Worm (Caenorhabditis elegans): Measurements from ENCODE around the gene pqn-57.
"Not testable (repeated sequence)": the region's sequence is repeated elsewhere in the genome, so short reads cannot be mapped to it uniquely, and the experiment has no call there.

The pqn-57 gene

DNA sequence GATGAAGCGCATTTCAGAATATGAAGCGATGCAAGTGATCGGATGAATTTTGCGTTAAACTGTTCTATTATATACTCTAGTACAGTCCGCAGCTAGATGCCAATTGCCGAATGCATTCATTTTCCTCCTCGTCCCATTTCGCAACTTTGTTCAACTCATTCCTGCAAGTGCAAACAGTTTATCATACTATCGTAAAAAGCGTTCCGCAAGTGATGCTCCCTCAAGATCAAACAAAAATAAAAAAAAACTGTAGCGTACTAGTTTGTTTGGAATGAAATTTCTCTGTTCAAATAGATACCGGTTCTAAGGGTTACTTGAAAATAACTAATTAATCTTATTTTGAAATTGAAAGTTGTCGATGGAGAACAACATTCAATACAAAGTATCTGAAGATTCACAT is at the start of gene pqn-57:
TSS of gene pqn-57 (minus strand) at position 101 of the 400 bp plus-strand sequence.
- TF ChIP-seq him-1 (tag; optimal IDR thresholded peaks at IDR 0.05) (no peak), dao-5 (tag; optimal IDR thresholded peaks at IDR 0.05) (no peak), W03F9.2 (tag; optimal IDR thresholded peaks at IDR 0.05) (no peak)

ce11 chrX:8368210-8368609 is 47.4 kb upstream of the pqn-57 start:
- TF ChIP-seq dao-5 (tag; optimal IDR thresholded peaks at IDR 0.05) (no peak), him-1 (tag; optimal IDR thresholded peaks at IDR 0.05) (peak; percentile 42), W03F9.2 (tag; optimal IDR thresholded peaks at IDR 0.05) (peak; percentile 62)

DNA sequence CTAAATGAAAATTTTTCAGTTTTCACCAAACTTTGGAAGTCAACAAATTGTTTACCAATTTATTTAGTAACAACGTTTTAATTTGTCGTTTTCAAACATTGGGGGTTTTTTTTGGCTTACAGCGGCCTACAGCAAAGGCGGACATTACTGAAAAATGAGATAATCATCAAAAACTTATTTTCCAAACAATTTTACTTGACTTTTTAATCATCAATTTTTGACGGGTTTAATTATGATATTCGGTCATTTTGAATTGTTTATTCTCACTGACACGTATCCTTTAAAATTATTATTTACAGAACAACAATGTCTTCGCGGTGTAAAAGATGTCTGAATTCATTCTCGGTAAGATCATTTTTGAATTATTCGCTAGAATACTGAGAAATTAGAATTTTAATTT is 46.8 kb upstream of the pqn-57 start, which contains the start of gene F40B5.2:
TSS of gene F40B5.2 (plus strand) at position 301 of the 400 bp plus-strand sequence.
- no peak for TF ChIP-seq him-1 (tag; optimal IDR thresholded peaks at IDR 0.05)
- TF ChIP-seq dao-5 (tag; optimal IDR thresholded peaks at IDR 0.05): no peak
- no peak for TF ChIP-seq W03F9.2 (tag; optimal IDR thresholded peaks at IDR 0.05)

- TF ChIP-seq W03F9.2 (tag; optimal IDR thresholded peaks at IDR 0.05): no peak
- TF ChIP-seq dao-5 (tag; optimal IDR thresholded peaks at IDR 0.05): no peak
- no peak for TF ChIP-seq him-1 (tag; optimal IDR thresholded peaks at IDR 0.05)
These were observed 41.6 kb upstream of the pqn-57 start for ce11 chrX:8362379-8362778.

DNA sequence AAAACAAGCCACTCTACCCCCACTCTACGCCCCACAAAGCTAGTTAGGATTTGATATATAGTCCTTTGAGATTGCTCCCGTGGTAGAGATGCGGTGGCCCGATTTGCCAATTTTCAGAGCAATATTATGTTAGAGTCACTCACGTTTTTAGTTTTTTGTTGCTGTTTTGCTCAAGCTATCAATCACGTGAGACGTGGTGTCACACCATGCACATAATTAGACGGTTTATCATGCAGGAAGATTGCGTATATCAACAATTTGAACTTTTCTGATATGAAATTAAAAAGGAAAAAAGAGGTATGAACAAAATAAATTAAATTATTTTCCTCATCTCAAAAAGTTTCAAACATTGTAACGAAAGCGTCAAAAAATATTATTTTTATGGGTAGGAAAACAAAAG is 35.5 kb upstream of the pqn-57 start:
- TF ChIP-seq W03F9.2 (tag; optimal IDR thresholded peaks at IDR 0.05) (no peak), him-1 (tag; optimal IDR thresholded peaks at IDR 0.05) (no peak), dao-5 (tag; optimal IDR thresholded peaks at IDR 0.05) (no peak)

ce11 chrX:8355350-8355749 is 34.6 kb upstream of the pqn-57 start:
- TF ChIP-seq him-1 (tag; optimal IDR thresholded peaks at IDR 0.05): no peak
- TF ChIP-seq dao-5 (tag; optimal IDR thresholded peaks at IDR 0.05): no peak
- TF ChIP-seq W03F9.2 (tag; optimal IDR thresholded peaks at IDR 0.05): no peak

ce11 chrX:8354284-8354784 is 33.5 kb upstream of the pqn-57 start:
- TF ChIP-seq dao-5 (tag; optimal IDR thresholded peaks at IDR 0.05) (no peak), him-1 (tag; optimal IDR thresholded peaks at IDR 0.05) (no peak), W03F9.2 (tag; optimal IDR thresholded peaks at IDR 0.05) (no peak)

- TF ChIP-seq dao-5 (tag; optimal IDR thresholded peaks at IDR 0.05) (no peak), W03F9.2 (tag; optimal IDR thresholded peaks at IDR 0.05) (no peak), him-1 (tag; optimal IDR thresholded peaks at IDR 0.05) (no peak)
These were observed 30.2 kb upstream of the pqn-57 start, which contains the start of gene npr-28 for ce11 chrX:8350984-8351383. TSS of gene npr-28 (minus strand) at chrX:8351084.

ce11 chrX:8346248-8346647 is 25.5 kb upstream of the pqn-57 start, which contains the start of gene drd-5:
TSS of gene drd-5 (minus strand) at chrX:8346348.
- TF ChIP-seq W03F9.2 (tag; optimal IDR thresholded peaks at IDR 0.05) (no peak), dao-5 (tag; optimal IDR thresholded peaks at IDR 0.05) (no peak), him-1 (tag; optimal IDR thresholded peaks at IDR 0.05) (no peak)

DNA sequence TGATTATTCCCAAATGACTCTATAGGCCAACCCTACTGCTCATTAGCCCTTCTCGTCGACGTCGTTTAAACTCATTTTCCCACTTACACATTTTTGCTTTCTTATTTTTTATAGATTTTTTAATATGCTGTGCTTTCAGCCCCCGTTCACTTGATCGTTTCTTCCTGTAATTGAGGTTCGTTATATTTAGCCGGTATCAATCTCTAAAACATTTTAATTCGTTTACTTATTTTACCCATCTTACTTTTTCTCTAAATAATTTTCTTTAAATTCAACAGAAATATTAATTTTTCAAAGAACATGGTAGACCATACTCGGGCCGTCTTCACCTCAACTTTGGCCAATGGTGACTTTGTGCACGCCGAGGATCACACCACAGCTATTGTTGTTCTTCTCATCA is 20.9 kb upstream of the pqn-57 start, which contains the start of gene F55E10.1:
TSS of gene F55E10.1 (plus strand) at position 301 of the 400 bp plus-strand sequence.
- TF ChIP-seq dao-5 (tag; optimal IDR thresholded peaks at IDR 0.05) (no peak), W03F9.2 (tag; optimal IDR thresholded peaks at IDR 0.05) (no peak), him-1 (tag; optimal IDR thresholded peaks at IDR 0.05) (no peak)

DNA sequence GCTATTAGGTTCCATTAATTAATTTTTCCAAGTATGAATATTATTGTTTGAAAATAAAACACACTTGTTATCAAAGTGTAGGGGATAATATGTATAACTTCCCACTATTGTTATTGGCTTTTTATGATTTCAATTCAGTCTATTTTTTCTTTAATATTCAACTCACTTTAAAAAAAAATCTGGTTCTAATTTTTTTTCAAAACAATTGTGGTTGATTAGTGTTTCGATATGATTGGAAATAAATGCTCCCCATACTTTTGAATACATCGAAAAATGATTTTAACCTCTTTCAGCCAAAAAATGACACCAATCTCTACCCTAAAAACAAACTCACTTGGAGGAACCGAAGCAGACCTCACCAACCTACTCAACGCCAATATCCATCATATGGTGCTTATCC is 19.6 kb upstream of the pqn-57 start, which contains the start of gene F55E10.2:
TSS of gene F55E10.2 (plus strand) at position 301 of the 400 bp plus-strand sequence.
- TF ChIP-seq W03F9.2 (tag; optimal IDR thresholded peaks at IDR 0.05) (no peak), him-1 (tag; optimal IDR thresholded peaks at IDR 0.05) (no peak), dao-5 (tag; optimal IDR thresholded peaks at IDR 0.05) (no peak)

DNA sequence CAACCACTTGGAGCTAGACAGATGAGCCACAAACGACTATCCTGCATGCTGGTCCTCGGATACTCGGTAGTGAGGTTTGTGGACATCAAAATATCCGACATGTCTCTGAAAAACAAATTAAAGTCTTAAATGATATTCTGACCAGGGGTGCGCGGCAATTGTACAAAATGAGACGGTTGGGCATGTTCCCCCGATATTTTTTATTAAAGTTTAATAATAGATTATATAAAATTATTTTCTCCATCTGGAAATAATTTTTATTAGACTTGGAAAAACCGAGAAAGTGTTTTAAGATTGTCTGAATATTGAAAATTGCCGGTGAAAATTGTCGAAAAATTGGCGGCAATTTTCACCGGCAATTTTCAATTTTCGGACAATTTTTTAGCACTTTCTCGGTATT is 7.0 kb upstream of the pqn-57 start, which contains the start of gene F55E10.4:
TSS of gene F55E10.4 (minus strand) at position 101 of the 400 bp plus-strand sequence.
- TF ChIP-seq dao-5 (tag; optimal IDR thresholded peaks at IDR 0.05) (no peak), W03F9.2 (tag; optimal IDR thresholded peaks at IDR 0.05) (no peak), him-1 (tag; optimal IDR thresholded peaks at IDR 0.05) (no peak)

DNA sequence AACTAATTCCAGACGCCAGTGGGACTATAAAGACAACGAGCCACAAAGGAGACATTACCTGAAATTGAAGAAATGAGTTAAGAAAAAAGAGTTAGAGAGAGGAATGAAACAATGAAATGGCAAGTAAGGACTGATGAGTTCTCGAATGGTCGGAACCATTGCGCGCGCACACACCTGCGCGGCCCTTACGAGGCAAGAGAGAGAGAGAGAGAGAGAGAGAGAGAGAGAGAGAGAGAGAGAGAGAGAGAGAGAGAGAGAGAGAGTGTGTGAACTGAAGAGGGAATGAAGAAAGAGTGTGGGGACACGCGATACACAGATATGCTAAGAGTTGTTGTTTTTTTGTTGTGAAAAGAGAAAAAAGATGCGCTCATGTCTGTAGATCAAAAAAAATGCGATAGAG is 5.6 kb upstream of the pqn-57 start, which contains the start of gene R09F10.8:
TSS of gene R09F10.8 (minus strand) at position 58 of the 400 bp plus-strand sequence.
- TF ChIP-seq dao-5 (tag; optimal IDR thresholded peaks at IDR 0.05): no peak
- no peak for TF ChIP-seq him-1 (tag; optimal IDR thresholded peaks at IDR 0.05)
- no peak for TF ChIP-seq W03F9.2 (tag; optimal IDR thresholded peaks at IDR 0.05)

DNA sequence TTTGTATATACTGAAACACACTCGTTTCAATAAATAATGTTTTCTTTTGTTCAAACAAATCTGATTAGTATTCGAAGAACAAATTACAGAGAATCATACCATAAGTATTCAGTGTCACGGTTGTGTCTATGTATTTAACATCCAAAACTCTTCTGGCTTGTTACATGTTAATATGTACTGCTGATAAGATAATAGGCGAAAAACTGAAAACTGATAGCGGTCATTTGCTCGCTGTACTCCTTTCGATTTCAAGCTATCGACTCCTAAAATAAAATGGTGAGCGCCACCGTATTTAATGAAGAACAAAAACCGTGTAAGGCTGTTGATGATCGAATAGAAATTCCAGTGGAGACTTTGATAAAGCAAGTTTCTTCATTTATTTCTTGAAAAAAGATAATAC is 2.6 kb upstream of the pqn-57 start, which contains the start of gene R09F10.1:
TSS of gene R09F10.1 (plus strand) at position 222 of the 400 bp plus-strand sequence.
- TF ChIP-seq W03F9.2 (tag; optimal IDR thresholded peaks at IDR 0.05): no peak
- no peak for TF ChIP-seq him-1 (tag; optimal IDR thresholded peaks at IDR 0.05)

- TF ChIP-seq him-1, W03F9.2, dao-5 (tag; optimal IDR thresholded peaks at IDR 0.05): not testable (repeated sequence)
These were observed 1.0 kb upstream of the pqn-57 start, which contains the start of gene abu-9 for ce11 chrX:8321811-8322210. TSS of gene abu-9 (plus strand) at chrX:8322111.

Data from whole organism, L4/young adult.